Fruit fly (Drosophila melanogaster) whole organism, embryonic: ENCODE results near the gene CG32700.

Experiments
- Bgb ChIP-seq: fragments of 200-800 bp; sonication (Bioruptor generic); IDR thresholded peaks from 2 replicates; pipeline ENCODE4 v1.3.6; 2022; ENCODE audit warnings: missing biosample characterization, missing genetic modification characterization; ENCODE audit not compliant: partially characterized antibody
- CG12744 ChIP-seq: fragments of 200-800 bp; sonication (Bioruptor generic); optimal IDR thresholded peaks from 2 replicates; lab custom pipeline; 2016; ENCODE audit warnings: missing biosample characterization, missing genetic modification characterization
- CG16863 ChIP-seq: fragments of 200-800 bp; sonication (Bioruptor generic); optimal IDR thresholded peaks from 3 replicates; lab custom pipeline; 2016; ENCODE audit warnings: missing biosample characterization, missing genetic modification characterization
- CG17568 ChIP-seq: fragments of 200-800 bp; sonication (Bioruptor generic); optimal IDR thresholded peaks from 2 replicates; lab custom pipeline; 2018; ENCODE audit warnings: missing biosample characterization, mild to moderate bottlenecking, missing genetic modification characterization, moderate library complexity
- CG17802 ChIP-seq: fragments of 200-800 bp; sonication (Bioruptor generic); optimal IDR thresholded peaks from 2 replicates; lab custom pipeline; 2018; ENCODE audit warnings: missing biosample characterization, mild to moderate bottlenecking, missing genetic modification characterization, moderate library complexity
- CG17912 ChIP-seq: fragments of 200-800 bp; sonication (Bioruptor generic); optimal IDR thresholded peaks from 2 replicates; lab custom pipeline; 2018; ENCODE audit warnings: missing biosample characterization, mild to moderate bottlenecking, missing genetic modification characterization
- CG18262 ChIP-seq: fragments of 200-800 bp; optimal IDR thresholded peaks from 3 replicates; lab custom pipeline; 2019; ENCODE audit warnings: missing biosample characterization, mild to moderate bottlenecking, missing genetic modification characterization, moderate library complexity
- CG1832 ChIP-seq: fragments of 200-800 bp; sonication (Bioruptor generic); optimal IDR thresholded peaks from 2 replicates; lab custom pipeline; 2017; ENCODE audit warnings: missing biosample characterization, mild to moderate bottlenecking, missing genetic modification characterization, inconsistent platforms
- CG18619 ChIP-seq: fragments of 200-800 bp; sonication (Bioruptor generic); optimal IDR thresholded peaks from 3 replicates; lab custom pipeline; 2017; ENCODE audit warnings: missing biosample characterization, mild to moderate bottlenecking, missing genetic modification characterization
- CG31441 ChIP-seq: fragments of 200-800 bp; sonication (Bioruptor generic); IDR thresholded peaks from 2 replicates; pipeline ENCODE4 v1.3.6; 2022; ENCODE audit warnings: missing biosample characterization, missing genetic modification characterization
- CG32532 ChIP-seq: fragments of 200-800 bp; sonication (Bioruptor generic); IDR thresholded peaks from 2 replicates; pipeline ENCODE4 v1.3.6; 2022; ENCODE audit warnings: missing biosample characterization, missing genetic modification characterization
- CG3847 ChIP-seq: fragments of 200-800 bp; sonication (Bioruptor generic); IDR thresholded peaks from 2 replicates; pipeline ENCODE4 v1.3.6; 2022; ENCODE audit warnings: missing biosample characterization, missing genetic modification characterization
- CG43689 ChIP-seq: fragments of 200-800 bp; sonication (Bioruptor generic); IDR thresholded peaks from 2 replicates; pipeline ENCODE4 v1.3.6; 2022; ENCODE audit warnings: missing biosample characterization, missing genetic modification characterization
- CG7786 ChIP-seq: fragments of 200-800 bp; sonication (Bioruptor generic); optimal IDR thresholded peaks from 2 replicates; lab custom pipeline; 2016; ENCODE audit warnings: missing biosample characterization, missing genetic modification characterization
- CG8089 ChIP-seq: fragments of 200-800 bp; sonication (Bioruptor generic); optimal IDR thresholded peaks from 3 replicates; lab custom pipeline; 2016; ENCODE audit warnings: missing biosample characterization, missing genetic modification characterization
- CG9932 ChIP-seq: fragments of 200-800 bp; sonication (Bioruptor generic); IDR thresholded peaks from 2 replicates; pipeline ENCODE4 v1.3.6; 2022; ENCODE audit warnings: missing biosample characterization, missing genetic modification characterization
- D19A ChIP-seq: fragments of 200-800 bp; optimal IDR thresholded peaks from 3 replicates; lab custom pipeline; 2019; ENCODE audit warnings: missing biosample characterization, mild to moderate bottlenecking, missing genetic modification characterization, moderate library complexity
- Dbx ChIP-seq: fragments of 200-800 bp; sonication (Bioruptor generic); IDR thresholded peaks from 3 replicates; pipeline ENCODE4 v1.3.6; 2022; ENCODE audit warnings: missing biosample characterization, missing genetic modification characterization
- ERR ChIP-seq: fragments of 200-800 bp; sonication (Bioruptor generic); optimal IDR thresholded peaks from 2 replicates; lab custom pipeline; 2016; ENCODE audit warnings: missing biosample characterization, missing genetic modification characterization
- Eip74EF ChIP-seq, 2 experiments: fragments of 200-800 bp in 1 of 2; fragments of >200 bp in 1 of 2; sonication (Bioruptor generic) in 1 of 2; optimal IDR thresholded peaks; 2 replicates each; lab custom pipeline; 2017 to 2019; ENCODE audit warnings: missing biosample characterization in 2 of 2, missing genetic modification characterization in 2 of 2, mild to moderate bottlenecking in 1 of 2, moderate library complexity in 1 of 2
- Fer3 ChIP-seq: fragments of 200-800 bp; sonication (Bioruptor generic); optimal IDR thresholded peaks from 2 replicates; lab custom pipeline; 2018; ENCODE audit warnings: missing biosample characterization, mild to moderate bottlenecking, missing genetic modification characterization, moderate library complexity
- H15 ChIP-seq: fragments of 200-800 bp; sonication (Bioruptor generic); IDR thresholded peaks from 3 replicates; pipeline ENCODE4 v1.3.6; 2022; ENCODE audit warnings: missing biosample characterization, missing genetic modification characterization
- HLH3B ChIP-seq: fragments of 200-800 bp; sonication (Bioruptor generic); IDR thresholded peaks from 2 replicates; pipeline ENCODE4 v1.3.6; 2022; ENCODE audit warnings: missing biosample characterization, missing genetic modification characterization
- HLH54F ChIP-seq: fragments of 200-800 bp; sonication (Bioruptor generic); optimal IDR thresholded peaks from 3 replicates; lab custom pipeline; 2016; ENCODE audit warnings: missing biosample characterization, missing genetic modification characterization
- Hey ChIP-seq: fragments of 200-800 bp; sonication (Bioruptor generic); optimal IDR thresholded peaks from 3 replicates; lab custom pipeline; 2018; ENCODE audit warnings: missing biosample characterization, mild to moderate bottlenecking, missing genetic modification characterization
- HmgD ChIP-seq: fragments of 200-800 bp; sonication (Bioruptor generic); optimal IDR thresholded peaks from 3 replicates; lab custom pipeline; 2016; ENCODE audit warnings: missing biosample characterization, missing genetic modification characterization
- Hr3 ChIP-seq: fragments of 200-800 bp; sonication (Bioruptor generic); optimal IDR thresholded peaks from 3 replicates; lab custom pipeline; 2016; ENCODE audit warnings: missing biosample characterization, missing genetic modification characterization
- Hsf ChIP-seq: fragments of 200-800 bp; sonication (Bioruptor generic); optimal IDR thresholded peaks from 3 replicates; lab custom pipeline; 2016; ENCODE audit warnings: missing biosample characterization, missing genetic modification characterization
- Kr ChIP-seq: fragments of 200-800 bp; sonication (Bioruptor generic); optimal IDR thresholded peaks from 2 replicates; lab custom pipeline; 2017; ENCODE audit warnings: missing biosample characterization, mild to moderate bottlenecking, missing genetic modification characterization
- MTF-1 ChIP-seq: fragments of 200-800 bp; sonication (Bioruptor generic); optimal IDR thresholded peaks from 2 replicates; lab custom pipeline; 2018; ENCODE audit warnings: missing biosample characterization, mild to moderate bottlenecking, missing genetic modification characterization, borderline replicate concordance
- Max ChIP-seq: fragments of 200-800 bp; sonication (Bioruptor generic); optimal IDR thresholded peaks from 2 replicates; lab custom pipeline; 2016; ENCODE audit warnings: missing biosample characterization, mild to moderate bottlenecking, missing genetic modification characterization
- NC2α ChIP-seq: fragments of 200-800 bp; sonication (Bioruptor generic); optimal IDR thresholded peaks from 2 replicates; lab custom pipeline; 2016; ENCODE audit warnings: missing biosample characterization, missing genetic modification characterization
- NFAT ChIP-seq: fragments of 200-800 bp; sonication (Bioruptor generic); IDR thresholded peaks from 2 replicates; pipeline ENCODE4 v1.3.6; 2022; ENCODE audit warnings: missing biosample characterization, missing genetic modification characterization
- NK7.1 ChIP-seq: fragments of 200-800 bp; sonication (Bioruptor generic); optimal IDR thresholded peaks from 3 replicates; lab custom pipeline; 2016; ENCODE audit warnings: missing biosample characterization, missing genetic modification characterization
- Oli ChIP-seq: fragments of 200-800 bp; sonication (Bioruptor generic); optimal IDR thresholded peaks from 2 replicates; lab custom pipeline; 2018; ENCODE audit warnings: missing biosample characterization, mild to moderate bottlenecking, missing genetic modification characterization, moderate library complexity
- Scr ChIP-seq: fragments of 200-800 bp; sonication (Bioruptor generic); IDR thresholded peaks from 2 replicates; pipeline ENCODE4 v1.3.6; 2022; ENCODE audit warnings: missing biosample characterization, missing genetic modification characterization; ENCODE audit not compliant: partially characterized antibody
- Side ChIP-seq: fragments of 200-800 bp; sonication (Bioruptor generic); optimal IDR thresholded peaks from 2 replicates; lab custom pipeline; 2016; ENCODE audit warnings: missing biosample characterization, missing genetic modification characterization
- Ssrp ChIP-seq: fragments of 200-800 bp; sonication (Bioruptor generic); optimal IDR thresholded peaks from 2 replicates; lab custom pipeline; 2018; ENCODE audit warnings: missing biosample characterization, mild to moderate bottlenecking, missing genetic modification characterization, moderate library complexity
- TFAM ChIP-seq: fragments of 200-800 bp; sonication (Bioruptor generic); optimal IDR thresholded peaks from 2 replicates; lab custom pipeline; 2017; ENCODE audit warnings: missing biosample characterization, missing genetic modification characterization, inconsistent platforms
- Vsx1 ChIP-seq: fragments of 200-800 bp; sonication (Bioruptor generic); optimal IDR thresholded peaks from 2 replicates; lab custom pipeline; 2017; ENCODE audit warnings: missing biosample characterization, mild to moderate bottlenecking, missing genetic modification characterization, missing genetic modification reagents
- fd102C ChIP-seq: fragments of 200-800 bp; sonication (Bioruptor generic); optimal IDR thresholded peaks from 2 replicates; lab custom pipeline; 2018; ENCODE audit warnings: missing biosample characterization, mild to moderate bottlenecking, missing genetic modification characterization, moderate library complexity
- fu2 ChIP-seq: fragments of 200-800 bp; sonication (Bioruptor generic); optimal IDR thresholded peaks from 2 replicates; lab custom pipeline; 2016; ENCODE audit warnings: missing biosample characterization, missing genetic modification characterization
- gce ChIP-seq: fragments of 200-800 bp; sonication (Bioruptor generic); IDR thresholded peaks from 3 replicates; pipeline ENCODE4 v1.3.6; 2022; ENCODE audit warnings: missing biosample characterization, missing genetic modification characterization
- insv ChIP-seq, 2 experiments: fragments of 200-800 bp; sonication (Bioruptor generic); optimal IDR thresholded peaks; 3 replicates each; lab custom pipeline; 2016 to 2018; ENCODE audit warnings: missing biosample characterization in 2 of 2, missing genetic modification characterization in 2 of 2
- ken ChIP-seq: fragments of 200-800 bp; sonication (Bioruptor generic); IDR thresholded peaks from 3 replicates; pipeline ENCODE4 v1.3.6; 2022; ENCODE audit warnings: missing biosample characterization, missing genetic modification characterization
- sc ChIP-seq, 3 experiments: fragments of >200 bp in 2 of 3; fragments of 200-800 bp in 1 of 3; sonication (Bioruptor generic) in 1 of 3; optimal IDR thresholded peaks; 2 replicates in 2 of 3; 3 replicates in 1 of 3; lab custom pipeline; 2017; ENCODE audit warnings: mild to moderate bottlenecking in 1 of 3, missing biosample characterization in 1 of 3, missing genetic modification characterization in 1 of 3, missing genetic modification reagents in 1 of 3
- shn ChIP-seq: fragments of 200-800 bp; sonication (Bioruptor generic); optimal IDR thresholded peaks from 3 replicates; lab custom pipeline; 2016; ENCODE audit warnings: missing biosample characterization, missing genetic modification characterization
- sna ChIP-seq: fragments of 200-800 bp; sonication (Bioruptor generic); IDR thresholded peaks from 2 replicates; pipeline ENCODE4 v1.3.6; 2022; ENCODE audit warnings: missing biosample characterization, missing genetic modification characterization; ENCODE audit not compliant: partially characterized antibody
- tio ChIP-seq: fragments of 200-800 bp; sonication (Bioruptor generic); optimal IDR thresholded peaks from 2 replicates; lab custom pipeline; 2017; ENCODE audit warnings: missing biosample characterization, missing genetic modification characterization, inconsistent platforms
- zfh2 ChIP-seq: fragments of 200-800 bp; sonication (Bioruptor generic); optimal IDR thresholded peaks from 2 replicates; lab custom pipeline; 2016; ENCODE audit warnings: missing biosample characterization, missing genetic modification characterization

CG32700 gene

dm6 chrX:9554346-9554808 lies 3.7 kb upstream of the CG32700 start, which contains the start of gene RpS28b (continued):
- TF ChIP-seq CG31441 (GFP tag; lab: Robert Waterston, UW) (peak; percentile 39), CG17568 (GFP tag; lab: Kevin White, UChicago) (no peak), Eip74EF (GFP tag; optimal IDR thresholded peaks at IDR 0.05; lab: Kevin White, UChicago) (peak in 1 of 2 experiments; percentile 61), Max (GFP tag; lab: Kevin White, UChicago) (peak; percentile 73), zfh2 (peak; percentile 84), insv (GFP tag; optimal IDR thresholded peaks at IDR 0.05; lab: Kevin White, UChicago) (peak in 1 of 2 experiments; percentile 76), Fer3 (tag; lab: Kevin White, UChicago) (peak; percentile 89), CG17912 (peak; percentile 95), MTF-1 (GFP tag; lab: Kevin White, UChicago) (peak; percentile 98), ERR (GFP tag; lab: Kevin White, UChicago) (peak; percentile 55), CG32532 (GFP tag; lab: Robert Waterston, UW) (peak; percentile 95), shn (GFP tag; lab: Kevin White, UChicago) (peak; percentile 84), NFAT (GFP tag; lab: Robert Waterston, UW) (peak; percentile 97), Kr (GFP tag; lab: Kevin White, UChicago) (peak; percentile 72), CG8089 (GFP tag; lab: Kevin White, UChicago) (peak; percentile 91), CG18262 (tag; lab: Kevin White, UChicago) (peak; percentile 37), HLH54F (GFP tag; lab: Kevin White, UChicago) (peak; percentile 81), tio (GFP tag; lab: Kevin White, UChicago) (peak; percentile 73), Bgb (GFP tag; lab: Robert Waterston, UW) (peak; percentile 85), H15 (GFP tag; lab: Robert Waterston, UW) (peak; percentile 93), Hsf (GFP tag; lab: Kevin White, UChicago) (peak; percentile 88), Oli (peak; percentile 72), fd102C (GFP tag; lab: Kevin White, UChicago) (peak; percentile 74), Ssrp (tag; lab: Kevin White, UChicago) (peak; percentile 51), Side (GFP tag; lab: Kevin White, UChicago) (peak; percentile 92), NC2α (peak; percentile 83), Hey (tag; lab: Kevin White, UChicago) (peak; percentile 84), TFAM (GFP tag; lab: Kevin White, UChicago) (peak; percentile 66), D19A (peak; percentile 38), Vsx1 (GFP tag; lab: Kevin White, UChicago) (peak; percentile 89), CG43689 (GFP tag; lab: Robert Waterston, UW) (peak; percentile 87), CG18619 (GFP tag; lab: Kevin White, UChicago) (peak; percentile 94), CG12744 (GFP tag; lab: Kevin White, UChicago) (peak; percentile 69), sc (optimal IDR thresholded peaks at IDR 0.05; lab: Kevin White, UChicago) (no peak), sc (GFP tag; optimal IDR thresholded peaks at IDR 0.05; lab: Kevin White, UChicago) (peak; percentile 82), ken (GFP tag; lab: Robert Waterston, UW) (peak; percentile 94), CG1832 (GFP tag; lab: Kevin White, UChicago) (no peak), CG17802 (peak; percentile 83), gce (peak; percentile 92), sna (GFP tag; lab: Robert Waterston, UW) (peak; percentile 14; the same call in 1 of the 2 replicates), Hr3 (peak; percentile 51), CG7786 (GFP tag; lab: Kevin White, UChicago) (peak; percentile 79), CG9932 (GFP tag; lab: Robert Waterston, UW) (peak; percentile 90), CG3847 (peak; percentile 91), HLH3B (GFP tag; lab: Robert Waterston, UW) (peak; percentile 85), CG16863 (GFP tag; lab: Kevin White, UChicago) (peak; percentile 78), HmgD (GFP tag; lab: Kevin White, UChicago) (peak; percentile 66), Dbx (GFP tag; lab: Robert Waterston, UW) (peak; percentile 94), Scr (GFP tag; lab: Robert Waterston, UW) (peak; percentile 69), NK7.1 (GFP tag; lab: Kevin White, UChicago) (peak; percentile 92), fu2 (peak; percentile 81)
